Fruit fly (Drosophila melanogaster) whole organism, embryonic: ENCODE results near the gene ssp.
A peak's percentile ranks its signal among the peaks of the same experiment; 100 is the strongest.

ENCODE experiments used
- Bgb ChIP-seq: fragments of 200-800 bp; sonication (Bioruptor generic); IDR thresholded peaks from 2 replicates; pipeline ENCODE4 v1.3.6; 2022; ENCODE audit warnings: missing biosample characterization, missing genetic modification characterization; ENCODE audit not compliant: partially characterized antibody
- CG10147 ChIP-seq: fragments of 200-800 bp; sonication (Bioruptor generic); optimal IDR thresholded peaks from 2 replicates; lab custom pipeline; 2019; ENCODE audit warnings: missing biosample characterization, mild to moderate bottlenecking, missing genetic modification characterization, moderate library complexity
- CG11456 ChIP-seq: fragments of 200-800 bp; sonication (Bioruptor generic); IDR thresholded peaks from 3 replicates; pipeline ENCODE4 v1.3.6; 2022; ENCODE audit warnings: missing biosample characterization, missing genetic modification characterization
- CG15073 ChIP-seq: fragments of 200-800 bp; sonication (Bioruptor generic); optimal IDR thresholded peaks from 2 replicates; lab custom pipeline; 2016; ENCODE audit warnings: missing biosample characterization, missing genetic modification characterization
- CG17568 ChIP-seq: fragments of 200-800 bp; sonication (Bioruptor generic); optimal IDR thresholded peaks from 2 replicates; lab custom pipeline; 2018; ENCODE audit warnings: missing biosample characterization, mild to moderate bottlenecking, missing genetic modification characterization, moderate library complexity
- CG18599 ChIP-seq: fragments of 200-800 bp; sonication (Bioruptor generic); optimal IDR thresholded peaks from 3 replicates; lab custom pipeline; 2017; ENCODE audit warnings: missing biosample characterization, missing genetic modification characterization, mild to moderate bottlenecking, moderate library complexity, missing genetic modification reagents
- CG3065 ChIP-seq: fragments of 200-800 bp; sonication (Bioruptor generic); optimal IDR thresholded peaks from 2 replicates; lab custom pipeline; 2016; ENCODE audit warnings: missing biosample characterization, missing genetic modification characterization
- CG4328 ChIP-seq: fragments of 200-800 bp; sonication (Bioruptor generic); optimal IDR thresholded peaks from 3 replicates; lab custom pipeline; 2017; ENCODE audit warnings: missing biosample characterization, missing genetic modification reagents, missing genetic modification characterization
- CG43689 ChIP-seq: fragments of 200-800 bp; sonication (Bioruptor generic); IDR thresholded peaks from 2 replicates; pipeline ENCODE4 v1.3.6; 2022; ENCODE audit warnings: missing biosample characterization, missing genetic modification characterization
- CG5953 ChIP-seq: fragments of 200-800 bp; sonication (Bioruptor generic); IDR thresholded peaks from 2 replicates; pipeline ENCODE4 v1.3.6; 2022; ENCODE audit warnings: missing biosample characterization, missing genetic modification characterization
- CG6254 ChIP-seq: fragments of 200-800 bp; sonication (Bioruptor generic); optimal IDR thresholded peaks from 3 replicates; lab custom pipeline; 2017; ENCODE audit warnings: mild to moderate bottlenecking, missing biosample characterization, missing genetic modification reagents, missing genetic modification characterization
- CG6272 ChIP-seq: fragments of 200-800 bp; sonication (Bioruptor generic); IDR thresholded peaks from 2 replicates; pipeline ENCODE4 v1.3.6; 2022; ENCODE audit warnings: missing biosample characterization, missing genetic modification characterization
- CG7839 ChIP-seq: fragments of 200-800 bp; sonication (Bioruptor generic); optimal IDR thresholded peaks from 3 replicates; lab custom pipeline; 2018; ENCODE audit warnings: missing biosample characterization, mild to moderate bottlenecking, missing genetic modification characterization, moderate library complexity
- CG7987 ChIP-seq: fragments of 200-800 bp; sonication (Bioruptor generic); optimal IDR thresholded peaks from 2 replicates; lab custom pipeline; 2018; ENCODE audit warnings: missing biosample characterization, mild to moderate bottlenecking, missing genetic modification characterization, moderate library complexity
- CG8089 ChIP-seq: fragments of 200-800 bp; sonication (Bioruptor generic); optimal IDR thresholded peaks from 3 replicates; lab custom pipeline; 2016; ENCODE audit warnings: missing biosample characterization, missing genetic modification characterization
- Camta ChIP-seq: fragments of 200-800 bp; sonication (Bioruptor generic); optimal IDR thresholded peaks from 2 replicates; lab custom pipeline; 2016; ENCODE audit warnings: missing biosample characterization, missing genetic modification characterization
- CoRest ChIP-seq: fragments of 200-800 bp; sonication (Bioruptor generic); optimal IDR thresholded peaks from 3 replicates; lab custom pipeline; 2018; ENCODE audit warnings: missing biosample characterization, mild to moderate bottlenecking, missing genetic modification characterization, moderate library complexity
- Dip3 ChIP-seq: fragments of 200-800 bp; sonication (Bioruptor generic); optimal IDR thresholded peaks from 3 replicates; lab custom pipeline; 2016; ENCODE audit warnings: missing biosample characterization, missing genetic modification characterization
- Drgx ChIP-seq: fragments of 200-800 bp; sonication (Bioruptor generic); IDR thresholded peaks from 2 replicates; pipeline ENCODE4 v1.3.6; 2022; ENCODE audit warnings: missing biosample characterization, missing genetic modification characterization
- Elba2 ChIP-seq: fragments of 200-800 bp; sonication (Bioruptor generic); optimal IDR thresholded peaks from 3 replicates; lab custom pipeline; 2016; ENCODE audit warnings: missing biosample characterization, missing genetic modification characterization
- Ets65A ChIP-seq: fragments of 200-800 bp; sonication (Bioruptor generic); peaks from one replicate; lab custom pipeline; 2016; ENCODE audit warnings: missing biosample characterization, missing genetic modification characterization
- HHEX ChIP-seq: fragments of 200-800 bp; sonication (Bioruptor generic); optimal IDR thresholded peaks from 3 replicates; lab custom pipeline; 2017; ENCODE audit warnings: missing biosample characterization, mild to moderate bottlenecking, missing genetic modification characterization, missing genetic modification reagents
- Hr3 ChIP-seq: fragments of 200-800 bp; sonication (Bioruptor generic); optimal IDR thresholded peaks from 3 replicates; lab custom pipeline; 2016; ENCODE audit warnings: missing biosample characterization, missing genetic modification characterization
- Lpt ChIP-seq: fragments of >200 bp; optimal IDR thresholded peaks from 2 replicates; lab custom pipeline; 2018; ENCODE audit warnings: missing biosample characterization, missing genetic modification characterization
- Med ChIP-seq: fragments of 200-800 bp; sonication (Bioruptor generic); peaks from one replicate; lab custom pipeline; 2016; ENCODE audit warnings: missing biosample characterization, missing genetic modification characterization, mild to moderate bottlenecking, inconsistent platforms, moderate library complexity
- PHDP ChIP-seq: fragments of 200-800 bp; sonication (Bioruptor generic); optimal IDR thresholded peaks from 3 replicates; lab custom pipeline; 2018; ENCODE audit warnings: missing biosample characterization, mild to moderate bottlenecking, missing genetic modification characterization, moderate library complexity
- Ravus ChIP-seq: fragments of 200-800 bp; sonication (Bioruptor generic); IDR thresholded peaks from 2 replicates; pipeline ENCODE4 v1.3.6; 2022; ENCODE audit warnings: missing biosample characterization, missing genetic modification characterization
- ato ChIP-seq: fragments of 200-800 bp; sonication (Bioruptor generic); IDR thresholded peaks from 2 replicates; pipeline ENCODE4 v1.3.6; 2022; ENCODE audit warnings: missing biosample characterization, missing genetic modification characterization; ENCODE audit not compliant: partially characterized antibody
- bsh ChIP-seq, 2 experiments: fragments of 200-800 bp; sonication (Bioruptor generic); optimal IDR thresholded peaks; 2 replicates each; lab custom pipeline; 2017 to 2018; ENCODE audit warnings: mild to moderate bottlenecking in 2 of 2, missing biosample characterization in 2 of 2, missing genetic modification characterization in 2 of 2, moderate library complexity in 1 of 2
- chif ChIP-seq, 2 experiments: fragments of 200-800 bp; sonication (Bioruptor generic); optimal IDR thresholded peaks; 3 replicates each; lab custom pipeline; 2016; ENCODE audit warnings: missing biosample characterization in 2 of 2, missing genetic modification characterization in 2 of 2
- chinmo ChIP-seq: fragments of 200-800 bp; sonication (Bioruptor generic); IDR thresholded peaks from 4 replicates; pipeline ENCODE4 v1.3.6; 2022; ENCODE audit warnings: missing biosample characterization, missing genetic modification characterization; ENCODE audit not compliant: partially characterized antibody
- cwo ChIP-seq: fragments of 200-800 bp; sonication (Bioruptor generic); optimal IDR thresholded peaks from 3 replicates; lab custom pipeline; 2017; ENCODE audit warnings: missing biosample characterization, missing genetic modification characterization, mild to moderate bottlenecking, moderate library complexity, missing genetic modification reagents
- eyg ChIP-seq: fragments of 200-800 bp; sonication (Bioruptor generic); optimal IDR thresholded peaks from 3 replicates; lab custom pipeline; 2016; ENCODE audit warnings: missing biosample characterization, missing genetic modification characterization
- gcm2 ChIP-seq: fragments of 200-800 bp; sonication (Bioruptor generic); optimal IDR thresholded peaks from 2 replicates; lab custom pipeline; 2016; ENCODE audit warnings: missing biosample characterization, missing genetic modification characterization
- insv ChIP-seq, 2 experiments: fragments of 200-800 bp; sonication (Bioruptor generic); optimal IDR thresholded peaks; 3 replicates each; lab custom pipeline; 2016 to 2018; ENCODE audit warnings: missing biosample characterization in 2 of 2, missing genetic modification characterization in 2 of 2
- lov ChIP-seq, 2 experiments: fragments of 200-800 bp in 1 of 2; fragments of >200 bp in 1 of 2; sonication (Bioruptor generic) in 1 of 2; IDR thresholded peaks in 1 of 2; optimal IDR thresholded peaks in 1 of 2; 2 replicates in 1 of 2; 3 replicates in 1 of 2; pipeline versions ENCODE4 v1.3.6 to Lab custom; 2017 to 2022; ENCODE audit warnings: missing biosample characterization in 1 of 2, missing genetic modification characterization in 1 of 2
- nerfin-2 ChIP-seq: fragments of 200-800 bp; sonication (Bioruptor generic); IDR thresholded peaks from 2 replicates; pipeline ENCODE4 v1.3.6; 2022; ENCODE audit warnings: missing biosample characterization, missing genetic modification characterization; ENCODE audit not compliant: partially characterized antibody
- p53 ChIP-seq: fragments of 200-800 bp; sonication (Bioruptor generic); optimal IDR thresholded peaks from 2 replicates; lab custom pipeline; 2016; ENCODE audit warnings: missing biosample characterization, missing genetic modification characterization
- pum ChIP-seq: fragments of 200-800 bp; sonication (Bioruptor generic); optimal IDR thresholded peaks from 2 replicates; lab custom pipeline; 2016; ENCODE audit warnings: missing biosample characterization, missing genetic modification characterization
- sens ChIP-seq: fragments of 200-800 bp; sonication (Bioruptor generic); peaks from one replicate; lab custom pipeline; 2016; ENCODE audit warnings: missing biosample characterization, missing genetic modification characterization
- sens-2 ChIP-seq: fragments of 200-800 bp; sonication (Bioruptor generic); IDR thresholded peaks from 2 replicates; pipeline ENCODE4 v1.3.6; 2022; ENCODE audit warnings: missing biosample characterization, missing genetic modification characterization
- seq ChIP-seq: fragments of 200-800 bp; sonication (Bioruptor generic); IDR thresholded peaks from 2 replicates; pipeline ENCODE4 v1.3.6; 2022; ENCODE audit warnings: missing biosample characterization, missing genetic modification characterization
- tio ChIP-seq: fragments of 200-800 bp; sonication (Bioruptor generic); optimal IDR thresholded peaks from 2 replicates; lab custom pipeline; 2017; ENCODE audit warnings: missing biosample characterization, missing genetic modification characterization, inconsistent platforms
- wdn ChIP-seq: fragments of 200-800 bp; sonication (Bioruptor generic); IDR thresholded peaks from 2 replicates; pipeline ENCODE4 v1.3.6; 2022; ENCODE audit warnings: missing biosample characterization, missing genetic modification characterization

The ssp gene

dm6 chr3L:12111081-12111958, 6.7 kb upstream of the ssp start (continued):
- TF ChIP-seq CG6254 (GFP tag; lab: Kevin White, UChicago), result peak; percentile 71
- peak; percentile 95 for TF ChIP-seq CoRest (tag; lab: Kevin White, UChicago)
- TF ChIP-seq Hr3 (GFP tag; lab: Kevin White, UChicago), result peak; percentile 81
- peak; percentile 96; the same call in 3 of the 4 replicates for TF ChIP-seq chinmo (GFP tag; lab: Robert Waterston, UW)
- TF ChIP-seq cwo (GFP tag; lab: Kevin White, UChicago), result peak; percentile 77
- no peak for TF ChIP-seq CG17568 (GFP tag; lab: Kevin White, UChicago)
- no peak for TF ChIP-seq CG43689
- TF ChIP-seq p53, result no peak
- peak; percentile 73 for TF ChIP-seq HHEX (GFP tag; lab: Kevin White, UChicago)
- TF ChIP-seq nerfin-2, result no peak
- no peak for TF ChIP-seq Camta
- TF ChIP-seq ato (GFP tag; lab: Robert Waterston, UW), result no peak
- no peak for TF ChIP-seq CG11456 (GFP tag; lab: Robert Waterston, UW)
- peak; percentile 94 for TF ChIP-seq CG7839 (tag; lab: Kevin White, UChicago)
- peak; percentile 27 for TF ChIP-seq CG15073
- TF ChIP-seq CG7987, result no peak
- no peak for TF ChIP-seq Elba2 (GFP tag; lab: Kevin White, UChicago)
- peak; percentile 93 for TF ChIP-seq PHDP (tag; lab: Kevin White, UChicago)
- peak; percentile 69 for TF ChIP-seq CG10147 (GFP tag; lab: Kevin White, UChicago)
- TF ChIP-seq chif (GFP tag; optimal IDR thresholded peaks at IDR 0.05; lab: Kevin White, UChicago), result peak in 1 of 2 experiments; percentile 54
- no peak for TF ChIP-seq Lpt (GFP tag; lab: Kevin White, UChicago)
- peak in 1 of 2 experiments; percentile 76 for TF ChIP-seq insv (GFP tag; optimal IDR thresholded peaks at IDR 0.05; lab: Kevin White, UChicago)
- TF ChIP-seq CG6272 (GFP tag; lab: Robert Waterston, UW), result no peak
- TF ChIP-seq Ravus (GFP tag; lab: Robert Waterston, UW), result no peak; the same call in 1 of the 2 replicates
- peak; percentile 13 for TF ChIP-seq pum (GFP tag; lab: Kevin White, UChicago)
- TF ChIP-seq wdn, result no peak; the same call in 1 of the 2 replicates
- peak; percentile 52 to 95 for TF ChIP-seq bsh (GFP tag; optimal IDR thresholded peaks at IDR 0.05; lab: Kevin White, UChicago)
- TF ChIP-seq seq (GFP tag; lab: Robert Waterston, UW), result no peak
- TF ChIP-seq CG8089 (GFP tag; lab: Kevin White, UChicago), result no peak
- peak; percentile 57 for TF ChIP-seq CG4328 (GFP tag; lab: Kevin White, UChicago)
- TF ChIP-seq tio (GFP tag; lab: Kevin White, UChicago), result peak; percentile 60
- no peak for TF ChIP-seq CG5953 (GFP tag; lab: Robert Waterston, UW)
- TF ChIP-seq sens-2 (GFP tag; lab: Robert Waterston, UW), result no peak
- TF ChIP-seq gcm2 (GFP tag; lab: Kevin White, UChicago), result no peak

- TF ChIP-seq Med, result peak; percentile 14
- no peak for TF ChIP-seq Dip3 (GFP tag; lab: Kevin White, UChicago)
- no peak for TF ChIP-seq CG3065
- TF ChIP-seq lov (optimal IDR thresholded peaks at IDR 0.05; lab: Kevin White, UChicago), result no peak
- TF ChIP-seq lov (GFP tag; IDR thresholded peaks at IDR 0.05; lab: Robert Waterston, UW), result 0 out of 3 replicates have a peak, but pooled peaks have one; percentile 8
- TF ChIP-seq Bgb (GFP tag; lab: Robert Waterston, UW), result no peak
- TF ChIP-seq Ets65A, result peak; percentile 40
- TF ChIP-seq eyg (GFP tag; lab: Kevin White, UChicago), result no peak
- peak; percentile 22 for TF ChIP-seq sens (GFP tag; lab: Kevin White, UChicago)
- TF ChIP-seq CG18599 (GFP tag; lab: Kevin White, UChicago), result no peak
- TF ChIP-seq Drgx, result 0 out of 2 replicates have a peak, but pooled peaks have one; percentile 35
Observed at dm6 chr3L:12112967-12113366, 5.1 kb upstream of the ssp start.
